Worm (Caenorhabditis elegans) whole organism, L1 larva: ENCODE measurements around the gene F26G1.3.

Experiments used
- ceh-90 ChIP-seq: sonication (generic microtip); optimal IDR thresholded peaks from 2 replicates; lab custom pipeline; 2016; ENCODE audit warnings: missing genetic modification characterization, missing compliant biosample characterization
- fkh-10 ChIP-seq: sonication (generic microtip); optimal IDR thresholded peaks from 2 replicates; lab custom pipeline; 2017; ENCODE audit warnings: missing biosample characterization, missing genetic modification reagents, missing genetic modification characterization

DNA sequence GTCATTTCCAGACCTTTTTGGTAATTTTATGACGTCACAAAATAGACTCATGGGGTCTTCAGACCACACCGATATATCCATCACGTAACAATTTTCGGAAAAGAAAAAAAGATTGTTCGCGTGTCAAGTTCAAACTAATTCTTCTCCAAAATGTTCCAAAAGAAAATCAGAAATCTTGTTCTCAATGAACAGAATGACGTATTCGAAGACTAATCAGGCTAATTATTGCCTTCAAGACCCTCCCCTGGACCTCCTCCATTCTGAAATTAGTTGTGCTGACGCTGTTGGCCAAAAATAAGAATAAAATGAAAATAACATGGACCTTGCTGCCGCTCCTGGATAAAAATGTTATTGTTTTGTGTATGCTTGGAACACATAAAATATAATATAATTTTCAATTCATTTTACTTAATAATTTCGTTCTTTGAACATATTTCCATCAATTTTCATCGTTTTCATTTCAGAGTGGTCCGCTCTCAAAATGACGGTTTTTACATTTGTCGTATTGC lies 31.3 kb downstream of the F26G1.3 start, which contains the start of gene F26G1.15:
- TF ChIP-seq fkh-10 (GFP tag; lab: Kevin White, UChicago), result no peak
- no peak for TF ChIP-seq ceh-90 (tag; lab: Kevin White, UChicago)
